Worm (Caenorhabditis elegans) whole organism, late embryonic: ENCODE data around the gene old-1.

ENCODE experiments used
- F13H6.1 ChIP-seq: sonication (generic microtip); optimal IDR thresholded peaks from 2 replicates; lab custom pipeline; 2016; ENCODE audit warnings: missing genetic modification characterization, missing compliant biosample characterization
- ama-1 ChIP-seq: fragments of 150-350 bp; optimal IDR thresholded peaks from 2 replicates; lab custom pipeline; 2014
- ceh-19 ChIP-seq: fragments of 200-800 bp; sonication (Bioruptor generic); optimal IDR thresholded peaks from 2 replicates; lab custom pipeline; 2018; ENCODE audit warnings: mild to moderate bottlenecking, missing genetic modification characterization, missing compliant biosample characterization
- ceh-22 ChIP-seq: sonication (generic microtip); optimal IDR thresholded peaks from 2 replicates; lab custom pipeline; 2017; ENCODE audit warnings: missing biosample characterization, missing genetic modification characterization
- hlh-15 ChIP-seq: sonication (generic microtip); optimal IDR thresholded peaks from 2 replicates; lab custom pipeline; 2016; ENCODE audit warnings: missing genetic modification characterization, missing compliant biosample characterization
- nhr-11 ChIP-seq: fragments of 150-350 bp; optimal IDR thresholded peaks from 2 replicates; lab custom pipeline; 2014; ENCODE audit warnings: missing biosample characterization, missing genetic modification characterization
- nhr-232 ChIP-seq: sonication (generic microtip); optimal IDR thresholded peaks from 2 replicates; lab custom pipeline; 2016; ENCODE audit warnings: missing genetic modification characterization, missing compliant biosample characterization
- pax-1 ChIP-seq: fragments of 150-350 bp; optimal IDR thresholded peaks from 2 replicates; lab custom pipeline; 2014; ENCODE audit warnings: missing biosample characterization, missing genetic modification characterization
- pha-2 ChIP-seq: sonication (generic microtip); optimal IDR thresholded peaks from 2 replicates; lab custom pipeline; 2017; ENCODE audit warnings: mild to moderate bottlenecking, missing genetic modification characterization, missing compliant biosample characterization
- pha-4 ChIP-seq: fragments of 150-350 bp; optimal IDR thresholded peaks from 2 replicates; lab custom pipeline; 2018; ENCODE audit warnings: missing biosample characterization, missing genetic modification reagents, missing genetic modification characterization
- pqm-1 ChIP-seq: sonication (generic microtip); optimal IDR thresholded peaks from 2 replicates; lab custom pipeline; 2016; ENCODE audit warnings: missing genetic modification characterization, missing compliant biosample characterization
- sox-2 ChIP-seq: fragments of 200-800 bp; sonication (Bioruptor generic); IDR thresholded peaks from 2 replicates; pipeline ENCODE4 v1.3.6; 2022; ENCODE audit warnings: missing genetic modification reagents, missing genetic modification characterization, missing compliant biosample characterization

DNA sequence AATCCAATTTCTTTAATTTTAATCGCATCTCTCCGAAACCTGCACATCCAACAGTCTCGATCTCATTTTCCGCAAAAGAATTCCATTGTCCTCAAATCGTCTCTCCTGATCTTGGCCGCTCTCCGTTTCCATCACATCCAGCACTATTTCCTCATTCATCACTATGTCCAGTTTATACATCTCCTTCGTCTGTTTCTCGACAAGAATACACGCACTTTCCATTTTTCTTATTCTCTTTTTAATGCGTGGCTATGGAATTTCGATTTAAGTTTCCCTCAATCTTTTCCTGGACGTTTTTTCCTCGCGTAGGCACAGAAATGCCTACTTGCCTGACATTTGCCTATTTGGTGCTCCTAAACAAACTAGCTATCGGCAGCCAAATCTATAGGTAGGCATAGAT is 11.3 kb upstream of the old-1 start:
- TF ChIP-seq nhr-232 (tag; lab: Kevin White, UChicago) (no peak), pqm-1 (tag; lab: Kevin White, UChicago) (no peak), hlh-15 (tag; lab: Kevin White, UChicago) (no peak), ceh-19 (GFP tag; lab: Kevin White, UChicago) (no peak), pax-1 (tag; lab: Kevin White, UChicago) (no peak), ama-1 (no peak), pha-4 (no peak), pha-2 (tag; lab: Kevin White, UChicago) (no peak), ceh-22 (no peak), nhr-11 (no peak), sox-2 (no peak), F13H6.1 (tag; lab: Kevin White, UChicago) (no peak)
